Fruit fly (Drosophila melanogaster) S2 (cell line): Measurements from ENCODE around the gene srl.

Source experiments
- CG8478 ChIP-seq: fragments of >200 bp; optimal IDR thresholded peaks from 2 replicates; lab custom pipeline; 2018
- CTCF ChIP-seq, 2 experiments: fragments of >200 bp; optimal IDR thresholded peaks; 2 replicates each; lab custom pipeline; 2018

srl gene

DNA sequence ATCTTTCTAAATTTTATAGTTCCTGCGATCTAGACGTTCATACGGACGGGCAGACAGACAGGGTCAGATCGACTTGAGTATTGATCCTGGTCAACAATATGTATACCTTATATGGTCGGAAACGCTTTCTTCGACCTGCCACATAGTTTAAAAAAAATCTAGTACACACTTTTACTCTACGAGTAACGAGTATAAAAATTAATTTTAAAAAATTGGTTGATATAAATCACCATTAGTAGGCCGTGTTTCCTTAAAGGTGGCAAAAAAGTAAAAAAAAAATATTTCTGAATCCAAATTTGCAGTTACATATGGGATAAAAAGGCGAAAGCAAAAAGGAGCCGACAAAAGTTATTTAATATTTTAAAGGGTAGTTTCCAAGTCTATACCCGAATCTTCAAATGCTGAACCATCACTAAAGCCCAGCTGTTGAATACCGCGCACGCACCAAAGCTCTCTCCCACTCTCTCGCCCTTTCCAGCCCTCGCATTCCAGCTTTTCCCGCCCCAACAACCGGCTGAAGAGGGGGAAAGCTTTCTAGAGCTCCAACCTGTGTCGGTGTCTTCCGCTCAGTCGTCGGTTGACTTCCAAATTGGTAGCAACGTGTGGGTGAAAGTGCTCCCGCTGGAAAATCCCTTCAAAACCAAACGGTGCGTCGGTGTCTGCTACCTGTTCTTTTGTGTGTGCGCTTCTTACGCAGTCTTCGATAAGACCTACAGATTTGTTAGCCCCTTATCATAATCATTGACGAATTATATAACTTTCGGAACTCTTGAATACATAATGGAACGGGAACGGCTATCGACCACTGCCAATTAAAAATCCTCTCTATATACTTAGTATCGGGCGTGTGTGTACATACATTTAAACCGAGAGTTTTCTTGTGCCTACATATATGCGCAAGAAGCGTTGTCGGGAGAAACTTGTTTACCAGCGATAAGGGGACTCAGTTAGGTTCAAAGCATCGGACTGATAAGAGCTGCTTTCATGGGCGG lies 50.5 kb downstream of the srl start, which contains the start of gene Sfxn1-3:
Sfxn1-3 (plus strand) TSS at position 238 of the 992 bp plus-strand sequence.
- TF ChIP-seq CTCF (optimal IDR thresholded peaks at IDR 0.05; lab: Kevin White, UChicago) (no peak), CG8478 (no peak)
